Fruit fly (Drosophila melanogaster): ENCODE measurements around the gene CG42594.

Gene CG42594

DNA sequence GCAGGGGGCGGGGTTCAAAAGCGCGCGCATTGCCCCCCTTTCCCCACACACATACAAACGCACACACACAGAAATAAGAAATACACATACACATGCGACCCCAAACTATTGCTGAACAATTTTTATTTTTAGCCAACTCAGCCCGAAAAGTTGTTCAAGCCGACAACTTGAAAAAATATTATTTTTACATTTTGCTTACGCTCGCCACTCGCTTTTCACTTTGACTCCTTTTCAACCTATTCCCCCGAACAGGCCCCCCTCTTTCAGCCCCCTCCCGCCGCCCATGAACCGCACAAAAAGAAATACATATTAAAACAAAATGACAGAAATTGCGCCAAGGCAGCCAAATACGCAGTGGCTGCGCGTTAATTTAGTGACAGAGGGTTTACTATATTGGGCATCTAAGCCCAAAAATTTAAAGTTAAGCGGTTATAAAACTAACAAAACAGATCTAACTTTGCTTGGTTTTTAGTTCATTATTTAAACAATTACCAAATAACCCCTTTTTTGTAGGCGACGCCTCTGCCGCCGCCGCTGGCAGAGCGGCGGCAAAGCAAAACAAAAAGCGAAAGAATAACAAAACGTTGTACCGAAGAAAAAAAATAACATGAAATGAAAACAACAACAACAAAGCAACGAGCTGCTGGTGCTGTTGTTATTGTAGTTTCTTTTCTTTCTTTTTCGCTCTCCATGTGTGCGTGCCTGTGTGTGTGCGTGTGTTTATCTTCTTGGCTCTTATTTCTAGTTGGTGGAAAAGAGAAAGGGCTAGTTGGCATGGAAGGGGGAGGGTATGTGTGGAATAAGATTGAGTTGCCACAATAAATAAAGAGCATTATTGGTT, 69.5 kb downstream of the CG42594 start (continued):
- peak; percentile 99 for TF ChIP-seq CG43689 (GFP tag; IDR thresholded peaks at IDR 0.05)
- TF ChIP-seq CG7963 (GFP tag; IDR thresholded peaks at IDR 0.05; ENCODE audit: partially characterized antibody): no peak
- TF ChIP-seq PHDP (tag; optimal IDR thresholded peaks at IDR 0.05): peak; percentile 100
- TF ChIP-seq CG17802 (tag; optimal IDR thresholded peaks at IDR 0.05): peak; percentile 95
- no peak for TF ChIP-seq CG14860 (GFP tag; IDR thresholded peaks at IDR 0.05; ENCODE audit: partially characterized antibody)
- peak; percentile 97 for TF ChIP-seq ab (GFP tag; optimal IDR thresholded peaks at IDR 0.05)
- no peak for TF ChIP-seq CG8478 (optimal IDR thresholded peaks at IDR 0.05)
- peak; percentile 100 for TF ChIP-seq CG4730 (GFP tag; IDR thresholded peaks at IDR 0.05)
- peak; percentile 55 for TF ChIP-seq Dp (GFP tag; optimal IDR thresholded peaks at IDR 0.05)
- TF ChIP-seq Hey (tag; optimal IDR thresholded peaks at IDR 0.05): peak; percentile 98
- peak; percentile 100 for TF ChIP-seq cas (GFP tag; IDR thresholded peaks at IDR 0.05)
- peak in 1 of 2 experiments; percentile 88 for TF ChIP-seq tll (GFP tag; optimal IDR thresholded peaks at IDR 0.05)
- TF ChIP-seq CG18476 (GFP tag; optimal IDR thresholded peaks at IDR 0.05): peak; percentile 99
- peak; percentile 100 for TF ChIP-seq CG3726 (GFP tag; IDR thresholded peaks at IDR 0.05)
- peak; percentile 99 for TF ChIP-seq CG10462 (GFP tag; optimal IDR thresholded peaks at IDR 0.05)
- peak; percentile 100 for TF ChIP-seq CG12942 (GFP tag; optimal IDR thresholded peaks at IDR 0.05)
- peak; percentile 99 for TF ChIP-seq CG8290 (GFP tag; optimal IDR thresholded peaks at IDR 0.05)
- peak; percentile 96 to 99 for TF ChIP-seq CG8290 (tag; optimal IDR thresholded peaks at IDR 0.05)
- peak; percentile 100 for TF ChIP-seq unpg (GFP tag; optimal IDR thresholded peaks at IDR 0.05)
- peak; percentile 96 for TF ChIP-seq CG15479 (GFP tag; optimal IDR thresholded peaks at IDR 0.05)
- TF ChIP-seq CG5953 (GFP tag; IDR thresholded peaks at IDR 0.05): peak; percentile 100
- TF ChIP-seq CG14965 (GFP tag; optimal IDR thresholded peaks at IDR 0.05; ENCODE audit: borderline replicate concordance): peak; percentile 93
- peak; percentile 94 for TF ChIP-seq CG2116 (GFP tag; optimal IDR thresholded peaks at IDR 0.05)
- TF ChIP-seq Elba2 (GFP tag; optimal IDR thresholded peaks at IDR 0.05): peak; percentile 93
- TF ChIP-seq Sox100B (GFP tag; optimal IDR thresholded peaks at IDR 0.05): peak; percentile 100
- peak; percentile 99 for TF ChIP-seq abd-A (tag; optimal IDR thresholded peaks at IDR 0.05)
- peak; percentile 99 for TF ChIP-seq CG12236 (GFP tag; optimal IDR thresholded peaks at IDR 0.05)
- peak; percentile 100 for TF ChIP-seq CG9932 (GFP tag; IDR thresholded peaks at IDR 0.05)
- TF ChIP-seq row (GFP tag; IDR thresholded peaks at IDR 0.05): peak; percentile 100
- TF ChIP-seq Adf1 (GFP tag; IDR thresholded peaks at IDR 0.05): peak; percentile 95
- peak; percentile 99 for TF ChIP-seq ash1 (GFP tag; optimal IDR thresholded peaks at IDR 0.05)
- peak; percentile 100 for TF ChIP-seq stc (GFP tag; IDR thresholded peaks at IDR 0.05)
- TF ChIP-seq CG11696 (GFP tag; IDR thresholded peaks at IDR 0.05): peak; percentile 98
- peak; percentile 99 for TF ChIP-seq CG2889 (GFP tag; IDR thresholded peaks at IDR 0.05)
- no peak for TF ChIP-seq Bgb (GFP tag; IDR thresholded peaks at IDR 0.05; ENCODE audit: partially characterized antibody)
- peak; percentile 99 for TF ChIP-seq CG4854 (GFP tag; optimal IDR thresholded peaks at IDR 0.05)
- peak; percentile 100 for TF ChIP-seq gcm (GFP tag; optimal IDR thresholded peaks at IDR 0.05)
- peak; percentile 99 for TF ChIP-seq dati (GFP tag; IDR thresholded peaks at IDR 0.05)
- TF ChIP-seq CG17829 (tag; optimal IDR thresholded peaks at IDR 0.05): peak; percentile 100
- TF ChIP-seq gce (GFP tag; IDR thresholded peaks at IDR 0.05): peak; percentile 99
- TF ChIP-seq eve (GFP tag; optimal IDR thresholded peaks at IDR 0.05): peak in 1 of 2 experiments; percentile 74
- TF ChIP-seq her (GFP tag; optimal IDR thresholded peaks at IDR 0.05): peak; percentile 98
- peak; percentile 95 for TF ChIP-seq CG31365 (tag; optimal IDR thresholded peaks at IDR 0.05)
- TF ChIP-seq Fer3 (tag; optimal IDR thresholded peaks at IDR 0.05): peak; percentile 100
- TF ChIP-seq bab2 (GFP tag; optimal IDR thresholded peaks at IDR 0.05): peak; percentile 100
- TF ChIP-seq BtbVII (GFP tag; optimal IDR thresholded peaks at IDR 0.05): peak; percentile 100
- TF ChIP-seq gfzf (GFP tag; optimal IDR thresholded peaks at IDR 0.05): peak; percentile 43
- TF ChIP-seq Antp (GFP tag; optimal IDR thresholded peaks at IDR 0.05): peak; percentile 100
- peak; percentile 100 for TF ChIP-seq CG17328 (GFP tag; IDR thresholded peaks at IDR 0.05)

Data from whole organism, embryonic.